Fruit fly (Drosophila melanogaster) whole organism, embryonic: Measurements from ENCODE around the gene CG42535.
A peak's percentile ranks its signal among the peaks of the same experiment; 100 is the strongest.

Source experiments
- Adf1 ChIP-seq: fragments of 200-800 bp; sonication (Bioruptor generic); IDR thresholded peaks from 2 replicates; pipeline ENCODE4 v1.3.6; 2022; ENCODE audit warnings: missing biosample characterization, missing genetic modification characterization
- Bgb ChIP-seq: fragments of 200-800 bp; sonication (Bioruptor generic); IDR thresholded peaks from 2 replicates; pipeline ENCODE4 v1.3.6; 2022; ENCODE audit warnings: missing biosample characterization, missing genetic modification characterization; ENCODE audit not compliant: partially characterized antibody
- CG1024 ChIP-seq: fragments of 200-800 bp; sonication (Bioruptor generic); IDR thresholded peaks from 2 replicates; pipeline ENCODE4 v1.3.6; 2022; ENCODE audit warnings: missing biosample characterization, missing genetic modification characterization
- CG12299 ChIP-seq: fragments of 200-800 bp; sonication (Bioruptor generic); optimal IDR thresholded peaks from 2 replicates; lab custom pipeline; 2018; ENCODE audit warnings: missing biosample characterization, mild to moderate bottlenecking, missing genetic modification characterization
- CG14860 ChIP-seq: fragments of 200-800 bp; sonication (Bioruptor generic); IDR thresholded peaks from 3 replicates; pipeline ENCODE4 v1.3.6; 2022; ENCODE audit warnings: missing biosample characterization, missing genetic modification characterization; ENCODE audit not compliant: partially characterized antibody
- CG15011 ChIP-seq: fragments of 200-800 bp; sonication (Bioruptor generic); optimal IDR thresholded peaks from 3 replicates; lab custom pipeline; 2018; ENCODE audit warnings: missing biosample characterization, mild to moderate bottlenecking, missing genetic modification characterization
- CG2875 ChIP-seq: fragments of 200-800 bp; sonication (Bioruptor generic); optimal IDR thresholded peaks from 2 replicates; lab custom pipeline; 2017; ENCODE audit warnings: missing biosample characterization, mild to moderate bottlenecking, missing genetic modification characterization, missing genetic modification reagents
- CG30403 ChIP-seq: fragments of 200-800 bp; sonication (Bioruptor generic); optimal IDR thresholded peaks from 3 replicates; lab custom pipeline; 2016; ENCODE audit warnings: missing biosample characterization, missing genetic modification characterization
- CG3281 ChIP-seq: fragments of 200-800 bp; sonication (Bioruptor generic); optimal IDR thresholded peaks from 3 replicates; lab custom pipeline; 2017; ENCODE audit warnings: missing biosample characterization, mild to moderate bottlenecking, missing genetic modification characterization
- CG3847 ChIP-seq: fragments of 200-800 bp; sonication (Bioruptor generic); IDR thresholded peaks from 2 replicates; pipeline ENCODE4 v1.3.6; 2022; ENCODE audit warnings: missing biosample characterization, missing genetic modification characterization
- CG4360 ChIP-seq: fragments of 200-800 bp; sonication (Bioruptor generic); IDR thresholded peaks from 2 replicates; pipeline ENCODE4 v1.3.6; 2022; ENCODE audit warnings: missing biosample characterization, missing genetic modification characterization
- CG43689 ChIP-seq: fragments of 200-800 bp; sonication (Bioruptor generic); IDR thresholded peaks from 2 replicates; pipeline ENCODE4 v1.3.6; 2022; ENCODE audit warnings: missing biosample characterization, missing genetic modification characterization
- CG4424 ChIP-seq: fragments of 200-800 bp; sonication (Bioruptor generic); optimal IDR thresholded peaks from 3 replicates; lab custom pipeline; 2016; ENCODE audit warnings: missing biosample characterization, missing genetic modification characterization
- CG6765 ChIP-seq: fragments of 200-800 bp; sonication (Bioruptor generic); optimal IDR thresholded peaks from 3 replicates; lab custom pipeline; 2017; ENCODE audit warnings: missing biosample characterization, mild to moderate bottlenecking, missing genetic modification characterization
- CG8388 ChIP-seq: fragments of 200-800 bp; sonication (Bioruptor generic); optimal IDR thresholded peaks from 2 replicates; lab custom pipeline; 2019; ENCODE audit warnings: missing biosample characterization, mild to moderate bottlenecking, missing genetic modification characterization, moderate library complexity
- CG8944 ChIP-seq: fragments of 200-800 bp; sonication (Bioruptor generic); optimal IDR thresholded peaks from 3 replicates; lab custom pipeline; 2016; ENCODE audit warnings: missing biosample characterization, missing genetic modification characterization
- CG9797 ChIP-seq: fragments of 200-800 bp; sonication (Bioruptor generic); optimal IDR thresholded peaks from 3 replicates; lab custom pipeline; 2018; ENCODE audit warnings: missing biosample characterization, mild to moderate bottlenecking, missing genetic modification characterization
- CHES-1-like ChIP-seq: fragments of 200-800 bp; sonication (Bioruptor generic); optimal IDR thresholded peaks from 2 replicates; lab custom pipeline; 2016; ENCODE audit warnings: missing biosample characterization, missing genetic modification characterization
- Ets65A ChIP-seq: fragments of 200-800 bp; sonication (Bioruptor generic); peaks from one replicate; lab custom pipeline; 2016; ENCODE audit warnings: missing biosample characterization, missing genetic modification characterization
- Fer1 ChIP-seq: fragments of 200-800 bp; sonication (Bioruptor generic); optimal IDR thresholded peaks from 2 replicates; lab custom pipeline; 2017; ENCODE audit warnings: missing biosample characterization, mild to moderate bottlenecking, missing genetic modification characterization
- Fer2 ChIP-seq: fragments of 200-800 bp; sonication (Bioruptor generic); optimal IDR thresholded peaks from 2 replicates; lab custom pipeline; 2018; ENCODE audit warnings: missing biosample characterization, mild to moderate bottlenecking, missing genetic modification characterization, moderate library complexity
- HmgZ ChIP-seq: fragments of 200-800 bp; sonication (Bioruptor generic); optimal IDR thresholded peaks from 2 replicates; lab custom pipeline; 2018; ENCODE audit warnings: missing biosample characterization, mild to moderate bottlenecking, missing genetic modification characterization
- Mad ChIP-seq: fragments of 200-800 bp; sonication (Bioruptor generic); optimal IDR thresholded peaks from 2 replicates; lab custom pipeline; 2016; ENCODE audit warnings: missing biosample characterization, missing genetic modification characterization
- Mrtf ChIP-seq: fragments of 200-800 bp; sonication (Bioruptor generic); IDR thresholded peaks from 3 replicates; pipeline ENCODE4 v1.3.6; 2022; ENCODE audit warnings: missing biosample characterization, missing genetic modification characterization
- Sry-β ChIP-seq: fragments of 200-800 bp; sonication (Bioruptor generic); optimal IDR thresholded peaks from 2 replicates; lab custom pipeline; 2018; ENCODE audit warnings: missing biosample characterization, mild to moderate bottlenecking, missing genetic modification characterization, moderate library complexity
- Sry-δ ChIP-seq: fragments of 200-800 bp; sonication (Bioruptor generic); optimal IDR thresholded peaks from 2 replicates; lab custom pipeline; 2016; ENCODE audit warnings: missing biosample characterization, missing genetic modification characterization
- YL-1 ChIP-seq: fragments of 200-800 bp; sonication (Bioruptor generic); optimal IDR thresholded peaks from 3 replicates; lab custom pipeline; 2017; ENCODE audit warnings: missing biosample characterization, mild to moderate bottlenecking, missing genetic modification characterization
- ab ChIP-seq: fragments of 200-800 bp; sonication (Bioruptor generic); optimal IDR thresholded peaks from 2 replicates; lab custom pipeline; 2016; ENCODE audit warnings: missing biosample characterization, missing genetic modification characterization
- ara ChIP-seq: fragments of 200-800 bp; sonication (Bioruptor generic); IDR thresholded peaks from 2 replicates; pipeline ENCODE4 v1.3.6; 2022; ENCODE audit warnings: missing biosample characterization, missing genetic modification characterization
- bcd ChIP-seq: fragments of 200-800 bp; sonication (Bioruptor generic); optimal IDR thresholded peaks from 2 replicates; lab custom pipeline; 2017; ENCODE audit warnings: missing biosample characterization, mild to moderate bottlenecking, missing genetic modification characterization
- bsh ChIP-seq, 2 experiments: fragments of 200-800 bp; sonication (Bioruptor generic); optimal IDR thresholded peaks; 2 replicates each; lab custom pipeline; 2017 to 2018; ENCODE audit warnings: mild to moderate bottlenecking in 2 of 2, missing biosample characterization in 2 of 2, missing genetic modification characterization in 2 of 2, moderate library complexity in 1 of 2
- crol ChIP-seq: fragments of 200-800 bp; sonication (Bioruptor generic); IDR thresholded peaks from 2 replicates; pipeline ENCODE4 v1.3.6; 2022; ENCODE audit warnings: missing biosample characterization, missing genetic modification characterization
- dati ChIP-seq: fragments of 200-800 bp; sonication (Bioruptor generic); IDR thresholded peaks from 2 replicates; pipeline ENCODE4 v1.3.6; 2022; ENCODE audit warnings: missing biosample characterization, missing genetic modification characterization
- dmrt99B ChIP-seq: fragments of 200-800 bp; sonication (Bioruptor generic); optimal IDR thresholded peaks from 2 replicates; lab custom pipeline; 2018; ENCODE audit warnings: missing biosample characterization, mild to moderate bottlenecking, missing genetic modification characterization, moderate library complexity
- gem ChIP-seq: fragments of 200-800 bp; sonication (Bioruptor generic); optimal IDR thresholded peaks from 2 replicates; lab custom pipeline; 2019; ENCODE audit warnings: missing biosample characterization, mild to moderate bottlenecking, missing genetic modification characterization, moderate library complexity
- insv ChIP-seq, 2 experiments: fragments of 200-800 bp; sonication (Bioruptor generic); optimal IDR thresholded peaks; 3 replicates each; lab custom pipeline; 2016 to 2018; ENCODE audit warnings: missing biosample characterization in 2 of 2, missing genetic modification characterization in 2 of 2
- knrl ChIP-seq: fragments of 200-800 bp; sonication (Bioruptor generic); IDR thresholded peaks from 3 replicates; pipeline ENCODE4 v1.3.6; 2022; ENCODE audit warnings: missing biosample characterization, missing genetic modification characterization; ENCODE audit not compliant: partially characterized antibody
- maf-S ChIP-seq: fragments of 200-800 bp; sonication (Bioruptor generic); optimal IDR thresholded peaks from 2 replicates; lab custom pipeline; 2016; ENCODE audit warnings: missing biosample characterization, missing genetic modification characterization
- nmo ChIP-seq: fragments of 200-800 bp; sonication (Bioruptor generic); optimal IDR thresholded peaks from 2 replicates; lab custom pipeline; 2018; ENCODE audit warnings: missing biosample characterization, mild to moderate bottlenecking, missing genetic modification characterization, moderate library complexity
- otp ChIP-seq: fragments of 200-800 bp; sonication (Bioruptor generic); IDR thresholded peaks from 3 replicates; pipeline ENCODE4, ENCODE4 v1.3.6; 2022; ENCODE audit warnings: missing biosample characterization, missing genetic modification characterization
- sisA ChIP-seq: fragments of 200-800 bp; sonication (Bioruptor generic); IDR thresholded peaks from 2 replicates; pipeline ENCODE4 v1.3.6; 2022; ENCODE audit warnings: missing biosample characterization, missing genetic modification characterization
- tio ChIP-seq: fragments of 200-800 bp; sonication (Bioruptor generic); optimal IDR thresholded peaks from 2 replicates; lab custom pipeline; 2017; ENCODE audit warnings: missing biosample characterization, missing genetic modification characterization, inconsistent platforms
- unc-4 ChIP-seq: fragments of 200-800 bp; sonication (Bioruptor generic); IDR thresholded peaks from 2 replicates; pipeline ENCODE4 v1.3.6; 2022; ENCODE audit warnings: missing biosample characterization, missing genetic modification characterization; ENCODE audit not compliant: partially characterized antibody
- zf30C ChIP-seq: fragments of 200-800 bp; sonication (Bioruptor generic); optimal IDR thresholded peaks from 3 replicates; lab custom pipeline; 2018; ENCODE audit warnings: missing biosample characterization, mild to moderate bottlenecking, missing genetic modification characterization

The CG42535 gene

DNA sequence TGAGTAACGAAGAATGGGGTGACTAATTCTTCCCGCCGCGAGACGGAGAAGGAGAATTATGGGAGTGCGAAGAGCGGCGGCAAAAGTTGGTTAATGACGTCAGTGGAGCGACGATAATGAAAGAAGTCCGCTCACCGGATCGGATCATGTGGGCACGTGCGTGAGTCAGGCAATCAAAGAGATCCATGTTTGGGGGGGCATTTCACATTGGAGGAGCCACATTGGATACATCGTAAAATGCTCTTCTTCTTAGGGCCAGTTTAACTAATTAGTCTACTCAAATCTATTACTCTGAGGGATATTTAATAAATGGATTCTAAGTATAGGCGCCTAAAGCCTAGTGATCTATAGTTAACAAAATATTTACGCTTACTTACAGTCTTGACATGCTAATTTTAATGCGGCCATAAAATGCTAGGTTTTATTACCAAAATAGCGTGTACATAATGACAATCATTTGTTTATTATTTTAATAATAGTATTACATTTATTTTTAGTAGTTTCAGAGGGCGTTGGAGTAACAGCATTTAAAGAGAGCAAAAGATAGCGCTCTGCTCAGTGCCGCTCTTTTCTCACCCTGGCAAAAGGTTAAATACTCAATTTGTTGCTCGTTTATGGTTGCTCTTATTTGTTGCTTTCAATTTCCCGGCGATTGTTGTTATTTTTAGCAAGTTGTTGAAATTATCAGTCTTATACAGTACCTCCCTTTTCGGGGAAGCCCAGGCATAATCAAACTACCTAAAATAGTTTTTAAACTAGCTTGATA lies 27.8 kb upstream of the CG42535 start (continued):
- no peak for TF ChIP-seq gem
- no peak for TF ChIP-seq sisA (GFP tag; lab: Robert Waterston, UW)

DNA sequence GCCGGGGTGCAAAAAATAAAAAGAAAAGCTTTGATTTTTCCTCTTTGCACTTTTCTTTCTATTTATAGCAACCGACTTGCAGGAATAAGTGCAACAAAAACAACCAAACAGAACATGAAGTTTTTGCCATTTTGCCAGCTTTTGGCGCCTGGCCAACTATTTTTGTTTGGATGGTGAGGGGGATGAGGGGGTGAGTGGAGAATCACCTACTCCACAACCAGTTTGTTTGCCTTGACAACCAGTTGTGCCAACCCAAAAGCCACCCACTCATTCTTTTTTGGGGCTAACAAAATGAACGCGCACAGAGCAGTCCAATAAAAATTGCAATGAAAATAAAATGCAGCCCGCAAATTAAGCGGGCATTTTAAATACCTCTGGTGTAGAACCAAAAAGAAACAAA lies 26.6 kb upstream of the CG42535 start:
- TF ChIP-seq crol (GFP tag; lab: Robert Waterston, UW), result peak; percentile 11; the same call in 1 of the 2 replicates
- 0 out of 2 replicates have a peak, but pooled peaks have one; percentile 14 for TF ChIP-seq Bgb (GFP tag; lab: Robert Waterston, UW)
- 0 out of 2 replicates have a peak, but pooled peaks have one; percentile 9 for TF ChIP-seq CG43689
- TF ChIP-seq Ets65A, result peak; percentile 80
- no peak for TF ChIP-seq Sry-β (GFP tag; lab: Kevin White, UChicago)

- TF ChIP-seq CG3281 (GFP tag; lab: Kevin White, UChicago), result peak; percentile 69
- peak; percentile 27; the same call in 1 of the 2 replicates for TF ChIP-seq CG4360 (GFP tag; lab: Robert Waterston, UW)
- TF ChIP-seq Mrtf (GFP tag; lab: Robert Waterston, UW), result no peak
- TF ChIP-seq nmo (GFP tag; lab: Kevin White, UChicago), result no peak
- peak; percentile 49 for TF ChIP-seq CHES-1-like (GFP tag; lab: Kevin White, UChicago)
- TF ChIP-seq CG12299, result peak; percentile 53
- TF ChIP-seq bsh (GFP tag; optimal IDR thresholded peaks at IDR 0.05; lab: Kevin White, UChicago), result peak in 1 of 2 experiments; percentile 72
- TF ChIP-seq ara (GFP tag; lab: Robert Waterston, UW), result no peak; the same call in 1 of the 2 replicates
- no peak for TF ChIP-seq Adf1 (GFP tag; lab: Robert Waterston, UW)
- no peak for TF ChIP-seq CG3847 (GFP tag; lab: Robert Waterston, UW)
- TF ChIP-seq CG1024 (GFP tag; lab: Robert Waterston, UW), result peak; percentile 22; the same call in 1 of the 2 replicates
- peak; percentile 7 for TF ChIP-seq Fer2 (tag; lab: Kevin White, UChicago)
- TF ChIP-seq ab (GFP tag; lab: Kevin White, UChicago), result no peak
- TF ChIP-seq tio (GFP tag; lab: Kevin White, UChicago), result peak; percentile 55
- TF ChIP-seq insv (GFP tag; optimal IDR thresholded peaks at IDR 0.05; lab: Kevin White, UChicago), result no peak
- peak; percentile 17 for TF ChIP-seq CG30403 (GFP tag; lab: Kevin White, UChicago)
- TF ChIP-seq HmgZ (tag; lab: Kevin White, UChicago), result peak; percentile 62
- TF ChIP-seq CG15011, result peak; percentile 75
- peak; percentile 82 for TF ChIP-seq CG2875 (GFP tag; lab: Kevin White, UChicago)
- peak; percentile 19 for TF ChIP-seq CG8944 (GFP tag; lab: Kevin White, UChicago)
- TF ChIP-seq zf30C (GFP tag; lab: Kevin White, UChicago), result no peak
- TF ChIP-seq dati (GFP tag; lab: Robert Waterston, UW), result no peak
- no peak for TF ChIP-seq CG9797
- peak; percentile 60 for TF ChIP-seq CG4424 (GFP tag; lab: Kevin White, UChicago)
- no peak for TF ChIP-seq knrl (GFP tag; lab: Robert Waterston, UW)
- peak; percentile 63 for TF ChIP-seq dmrt99B (tag; lab: Kevin White, UChicago)
- no peak for TF ChIP-seq CG14860 (GFP tag; lab: Robert Waterston, UW)
- peak; percentile 74 for TF ChIP-seq Fer1 (GFP tag; lab: Kevin White, UChicago)
- TF ChIP-seq bcd (GFP tag; lab: Kevin White, UChicago), result peak; percentile 58
- peak; percentile 32 for TF ChIP-seq Mad (GFP tag; lab: Kevin White, UChicago)
- peak; percentile 54; the same call in 1 of the 3 replicates for TF ChIP-seq otp
- TF ChIP-seq CG8388 (GFP tag; lab: Kevin White, UChicago), result no peak
- peak; percentile 34 for TF ChIP-seq Sry-δ
- TF ChIP-seq unc-4 (GFP tag; lab: Robert Waterston, UW), result no peak
- peak; percentile 77 for TF ChIP-seq CG6765 (GFP tag; lab: Kevin White, UChicago)
- TF ChIP-seq YL-1, result peak; percentile 21
- peak; percentile 44 for TF ChIP-seq maf-S
Observed at dm6 chr3L:10656451-10657198, 25.9 kb upstream of the CG42535 start.
